Worm (Caenorhabditis elegans): Measurements from ENCODE around the gene srsx-31.

srsx-31 gene

ce11 chrV:11228653-11229173 lies 26.2 kb downstream of the srsx-31 start, which contains the start of gene pqn-70 (continued):
- TF ChIP-seq grh-1 (GFP tag; IDR thresholded peaks at IDR 0.05) (peak; percentile 69), ztf-11 (tag; optimal IDR thresholded peaks at IDR 0.05) (peak in 1 of 2 experiments; percentile 75), egl-13 (tag; optimal IDR thresholded peaks at IDR 0.05) (peak; percentile 39), pag-3 (tag; optimal IDR thresholded peaks at IDR 0.05; ENCODE audit: borderline replicate concordance, insufficient read depth) (no peak), aly-2 (tag; optimal IDR thresholded peaks at IDR 0.05) (peak; percentile 25), sox-4 (tag; optimal IDR thresholded peaks at IDR 0.05) (peak; percentile 60), lin-13 (GFP tag; optimal IDR thresholded peaks at IDR 0.05) (peak; percentile 68), lin-35 (GFP tag; optimal IDR thresholded peaks at IDR 0.05) (peak; percentile 79 to 88), ceh-88 (GFP tag; IDR thresholded peaks at IDR 0.05) (peak; percentile 40; the same call in 1 of the 2 replicates), C04F5.9 (tag; optimal IDR thresholded peaks at IDR 0.05) (peak; percentile 9), sup-37 (GFP tag; optimal IDR thresholded peaks at IDR 0.05) (no peak), lin-15B (tag; optimal IDR thresholded peaks at IDR 0.05) (peak; percentile 53), ceh-82 (tag; optimal IDR thresholded peaks at IDR 0.05) (peak; percentile 87 to 98 (median 90)), nhr-76 (tag; optimal IDR thresholded peaks at IDR 0.05) (no peak), dpl-1 (GFP tag; optimal IDR thresholded peaks at IDR 0.05) (peak; percentile 41 to 75 (median 69)), lir-3 (tag; optimal IDR thresholded peaks at IDR 0.05; ENCODE audit: poor library complexity) (peak; percentile 74), unc-130 (tag; optimal IDR thresholded peaks at IDR 0.05) (peak; percentile 87), dsc-1 (tag; optimal IDR thresholded peaks at IDR 0.05) (peak; percentile 66), fkh-10 (GFP tag; optimal IDR thresholded peaks at IDR 0.05) (peak; percentile 37), lin-14 (GFP tag; optimal IDR thresholded peaks at IDR 0.05) (peak; percentile 97), nhr-90 (tag; optimal IDR thresholded peaks at IDR 0.05; ENCODE audit: poor library complexity) (peak; percentile 79), snu-23 (GFP tag; optimal IDR thresholded peaks at IDR 0.05) (peak; percentile 91), efl-1 (optimal IDR thresholded peaks at IDR 0.05) (peak; percentile 81 to 89), efl-1 (GFP tag; optimal IDR thresholded peaks at IDR 0.05 in 1 of 2) (peak; percentile 68 to 97), lin-39 (tag; optimal IDR thresholded peaks at IDR 0.05) (peak; percentile 23), ces-1 (GFP tag; optimal IDR thresholded peaks at IDR 0.05) (no peak), hlh-17 (GFP tag; optimal IDR thresholded peaks at IDR 0.05; ENCODE audit: borderline replicate concordance) (no peak), sptf-1 (tag; optimal IDR thresholded peaks at IDR 0.05) (no peak), fos-1 (tag; optimal IDR thresholded peaks at IDR 0.05) (peak; percentile 28), nhr-11 (tag; optimal IDR thresholded peaks at IDR 0.05) (peak; percentile 12), elt-2 (tag; optimal IDR thresholded peaks at IDR 0.05) (peak; percentile 56), xbp-1 (tag; optimal IDR thresholded peaks at IDR 0.05) (peak; percentile 75), unc-86 (tag; optimal IDR thresholded peaks at IDR 0.05) (peak; percentile 80), nhr-71 (tag; optimal IDR thresholded peaks at IDR 0.05) (peak; percentile 91), unc-30 (tag; optimal IDR thresholded peaks at IDR 0.05) (no peak), efl-3 (GFP tag; optimal IDR thresholded peaks at IDR 0.05) (no peak), nhr-20 (tag; optimal IDR thresholded peaks at IDR 0.05) (peak; percentile 90), nhr-237 (tag; optimal IDR thresholded peaks at IDR 0.05) (peak; percentile 39), fkh-4 (tag; optimal IDR thresholded peaks at IDR 0.05; ENCODE audit: borderline replicate concordance) (no peak)

DNA sequence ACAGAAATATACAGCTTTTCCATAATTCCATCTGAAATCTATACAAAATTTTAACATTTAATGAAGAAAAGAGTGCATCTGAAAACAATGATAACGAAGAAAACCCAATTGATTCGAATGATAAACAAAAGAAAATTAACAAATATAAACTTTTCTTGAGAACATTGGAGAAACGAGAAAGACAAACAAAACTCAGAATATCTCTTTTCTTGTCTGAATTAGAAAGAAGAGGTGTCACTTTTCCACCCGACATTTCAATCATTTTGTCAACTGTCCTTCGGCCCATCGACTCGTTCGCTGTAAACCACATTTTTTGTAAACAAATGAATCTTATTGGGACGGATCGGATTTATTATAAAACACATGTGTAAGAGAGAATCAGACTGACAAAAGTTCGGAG lies 28.9 kb downstream of the srsx-31 start, which contains the start of gene bgal-1:
Gene bgal-1 (minus strand): TSS at position 38 of the 400 bp plus-strand sequence.
- peak; percentile 7 to 9 for TF ChIP-seq lsy-2 (tag; optimal IDR thresholded peaks at IDR 0.05)
- TF ChIP-seq nhr-90 (tag; optimal IDR thresholded peaks at IDR 0.05; ENCODE audit: poor library complexity), result peak; percentile 15
- peak; percentile 37 for TF ChIP-seq lin-14 (GFP tag; optimal IDR thresholded peaks at IDR 0.05)
- TF ChIP-seq mdl-1 (tag; optimal IDR thresholded peaks at IDR 0.05), result no peak
- TF ChIP-seq nhr-47 (tag; optimal IDR thresholded peaks at IDR 0.05), result no peak
- TF ChIP-seq fkh-10 (GFP tag; optimal IDR thresholded peaks at IDR 0.05), result no peak
- peak; percentile 7 for TF ChIP-seq mep-1 (tag; optimal IDR thresholded peaks at IDR 0.05)
- TF ChIP-seq dsc-1 (tag; optimal IDR thresholded peaks at IDR 0.05), result peak; percentile 63
- TF ChIP-seq ama-1 (optimal IDR thresholded peaks at IDR 0.05), result peak; percentile 65
- no peak for TF ChIP-seq sup-37 (GFP tag; optimal IDR thresholded peaks at IDR 0.05)
- TF ChIP-seq snu-23 (GFP tag; optimal IDR thresholded peaks at IDR 0.05), result peak; percentile 16

Measured in whole organism, L1 larva.